Fruit fly (Drosophila melanogaster) whole organism, prepupa: Measurements from ENCODE around the gene Ufsp2.

Experiments used
- CG10669 ChIP-seq: fragments of 200-800 bp; sonication (Bioruptor generic); optimal IDR thresholded peaks from 3 replicates; lab custom pipeline; 2018; ENCODE audit warnings: missing biosample characterization, mild to moderate bottlenecking, missing genetic modification characterization, moderate library complexity
- CG11294 ChIP-seq: fragments of 200-800 bp; sonication (Bioruptor generic); IDR thresholded peaks from 2 replicates; pipeline ENCODE4 v1.3.6; 2022; ENCODE audit warnings: missing biosample characterization, missing genetic modification characterization
- Ets96B ChIP-seq: fragments of 200-800 bp; optimal IDR thresholded peaks from 2 replicates; lab custom pipeline; 2019; ENCODE audit warnings: missing biosample characterization, mild to moderate bottlenecking, missing genetic modification characterization, moderate library complexity
- Hr38 ChIP-seq: sonication (Bioruptor generic); optimal IDR thresholded peaks from 2 replicates; lab custom pipeline; 2016; ENCODE audit warnings: missing biosample characterization, missing genetic modification characterization
- cyc ChIP-seq: fragments of 200-800 bp; sonication (Bioruptor generic); optimal IDR thresholded peaks from 3 replicates; lab custom pipeline; 2016; ENCODE audit warnings: missing biosample characterization, missing genetic modification characterization
- eg ChIP-seq: fragments of 200-800 bp; sonication (Bioruptor generic); IDR thresholded peaks from 3 replicates; pipeline ENCODE4 v1.3.6; 2022; ENCODE audit warnings: missing biosample characterization, missing genetic modification characterization

DNA sequence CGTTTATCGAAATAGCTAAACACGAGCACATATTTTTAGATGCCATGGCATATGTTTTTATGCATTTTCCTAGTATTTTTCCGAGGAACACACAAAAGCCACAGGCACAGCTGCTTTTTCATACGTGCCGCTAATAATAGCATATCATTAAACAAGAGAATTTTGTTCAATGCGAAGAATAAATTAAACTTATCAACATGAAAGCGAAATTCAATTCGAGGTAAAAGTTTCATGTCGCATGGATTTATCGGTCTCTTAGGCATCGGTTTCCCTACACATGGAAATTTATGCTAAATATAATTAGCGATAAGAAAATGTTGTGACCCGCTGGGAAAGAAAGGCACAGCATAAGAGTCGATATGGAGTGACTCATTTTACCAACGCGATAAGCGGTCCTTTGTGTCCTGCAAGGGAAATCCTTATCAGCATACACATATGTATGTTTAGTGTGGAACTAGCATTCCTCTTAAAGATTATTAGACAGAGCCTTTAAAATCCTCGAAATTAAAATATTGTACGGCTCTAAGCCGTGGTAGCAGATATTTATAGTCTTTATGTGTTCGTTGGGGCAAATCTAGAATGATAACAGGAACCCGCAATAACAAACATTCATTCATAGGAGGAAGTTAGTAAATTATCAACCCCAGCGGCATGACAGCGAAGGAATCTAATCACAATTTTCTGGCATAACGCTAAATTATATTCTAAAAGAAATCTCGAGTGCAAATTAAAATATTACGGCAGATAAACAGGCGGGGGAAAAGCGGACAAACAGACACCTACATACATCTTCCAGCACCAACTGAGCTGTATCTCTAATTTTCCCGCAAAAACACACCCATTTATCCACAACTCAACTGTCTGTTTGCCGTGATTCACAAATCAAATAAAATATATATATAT is 44.7 kb upstream of the Ufsp2 start, which contains the start of gene CG43248:
- TF ChIP-seq Ets96B (tag; lab: Kevin White, UChicago) (no peak), Hr38 (GFP tag; lab: Kevin White, UChicago) (no peak), CG10669 (no peak), CG11294 (GFP tag; lab: Robert Waterston, UW) (no peak), cyc (GFP tag; lab: Kevin White, UChicago) (no peak), eg (GFP tag; lab: Robert Waterston, UW) (no peak)
